Fruit fly (Drosophila melanogaster) whole organism, adult: ENCODE data around the gene CG8507.

Experiments
- CG1620 ChIP-seq: fragments of 200-800 bp; sonication (Bioruptor generic); optimal IDR thresholded peaks from 2 replicates; lab custom pipeline; 2016; ENCODE audit warnings: missing biosample characterization, missing genetic modification characterization
- Clk ChIP-seq: fragments of 200-800 bp; sonication (Bioruptor generic); optimal IDR thresholded peaks from 2 replicates; lab custom pipeline; 2017; ENCODE audit warnings: missing biosample characterization, missing genetic modification characterization
- Crg-1 ChIP-seq: fragments of 200-800 bp; sonication (Bioruptor generic); optimal IDR thresholded peaks from 2 replicates; lab custom pipeline; 2016; ENCODE audit warnings: missing biosample characterization, missing genetic modification characterization
- toe ChIP-seq: fragments of 200-800 bp; sonication (Bioruptor generic); optimal IDR thresholded peaks from 2 replicates; lab custom pipeline; 2016; ENCODE audit warnings: missing biosample characterization, missing genetic modification characterization

- peak; percentile 19 for TF ChIP-seq Crg-1 (GFP tag; lab: Kevin White, UChicago)
- no peak for TF ChIP-seq toe
- TF ChIP-seq Clk (GFP tag; lab: Kevin White, UChicago), result no peak
- TF ChIP-seq CG1620 (GFP tag; lab: Kevin White, UChicago), result no peak
These were observed 35.1 kb upstream of the CG8507 start, which contains the start of the genes Alg12 and Rpt3R for dm6 chr3R:9756187-9756586.
